Worm (Caenorhabditis elegans) whole organism, young adult: ENCODE measurements around the gene sre-7.

Experiments
- F49E8.2 ChIP-seq: sonication (generic microtip); optimal IDR thresholded peaks from 3 replicates; lab custom pipeline; 2017; ENCODE audit warnings: missing genetic modification characterization, mild to moderate bottlenecking, missing compliant biosample characterization, antibody characterized with exemption, moderate library complexity; ENCODE audit not compliant: insufficient read depth
- F52B5.7 ChIP-seq: sonication (generic microtip); optimal IDR thresholded peaks from 2 replicates; lab custom pipeline; 2016; ENCODE audit warnings: mild to moderate bottlenecking, missing genetic modification characterization, missing compliant biosample characterization
- F57A8.1 ChIP-seq: fragments of 200-800 bp; sonication (Bioruptor generic); optimal IDR thresholded peaks from 2 replicates; lab custom pipeline; 2018; ENCODE audit warnings: mild to moderate bottlenecking, missing genetic modification characterization, moderate library complexity, missing compliant biosample characterization
- F57C9.4 ChIP-seq: sonication (generic microtip); optimal IDR thresholded peaks from 2 replicates; lab custom pipeline; 2017; ENCODE audit warnings: mild to moderate bottlenecking, missing genetic modification characterization, missing compliant biosample characterization
- Y79H2A.3 ChIP-seq: fragments of 200-800 bp; sonication (Bioruptor generic); conservative IDR thresholded peaks from 2 replicates; pipeline ENCODE4 v1.3.6; 2022; ENCODE audit warnings: missing genetic modification reagents, missing genetic modification characterization, missing compliant biosample characterization
- ceh-100 ChIP-seq: fragments of 200-800 bp; sonication (Bioruptor generic); IDR thresholded peaks from 2 replicates; pipeline ENCODE4 v1.3.6; 2022; ENCODE audit warnings: missing genetic modification reagents, missing genetic modification characterization, missing compliant biosample characterization
- ceh-40 ChIP-seq: fragments of 200-800 bp; sonication (Bioruptor generic); IDR thresholded peaks from 2 replicates; pipeline ENCODE4 v1.3.6; 2022; ENCODE audit warnings: missing genetic modification characterization, missing compliant biosample characterization
- dpl-1 ChIP-seq: fragments of 150-350 bp; optimal IDR thresholded peaks from 2 replicates; lab custom pipeline; 2014; ENCODE audit warnings: missing biosample characterization, missing genetic modification reagents, missing genetic modification characterization
- lin-54 ChIP-seq: fragments of 200-800 bp; sonication (Bioruptor generic); optimal IDR thresholded peaks from 2 replicates; lab custom pipeline; 2018; ENCODE audit warnings: mild to moderate bottlenecking, missing genetic modification characterization, missing compliant biosample characterization
- nfya-1 ChIP-seq: sonication (generic microtip); optimal IDR thresholded peaks from 2 replicates; lab custom pipeline; 2017; ENCODE audit warnings: antibody characterized with exemption, missing compliant biosample characterization, missing genetic modification characterization, borderline replicate concordance; ENCODE audit not compliant: insufficient read depth
- repo-1 ChIP-seq: sonication (generic microtip); optimal IDR thresholded peaks from 2 replicates; lab custom pipeline; 2017; ENCODE audit warnings: mild to moderate bottlenecking, missing genetic modification characterization, missing compliant biosample characterization

- no peak for TF ChIP-seq F52B5.7 (tag; lab: Kevin White, UChicago)
- no peak for TF ChIP-seq F49E8.2 (tag; lab: Kevin White, UChicago)
- no peak for TF ChIP-seq dpl-1 (GFP tag; lab: Kevin White, UChicago)
- TF ChIP-seq F57A8.1: no peak
- no peak for TF ChIP-seq repo-1
- TF ChIP-seq Y79H2A.3 (GFP tag; lab: Robert Waterston, UW): no peak
- no peak for TF ChIP-seq F57C9.4 (tag; lab: Kevin White, UChicago)
- TF ChIP-seq ceh-40 (GFP tag; lab: Robert Waterston, UW): no peak
- TF ChIP-seq nfya-1 (tag; lab: Kevin White, UChicago): no peak
- no peak for TF ChIP-seq lin-54 (GFP tag; lab: Kevin White, UChicago)
- TF ChIP-seq ceh-100 (GFP tag; lab: Robert Waterston, UW): no peak
Measured at ce11 chrV:14215106-14215505, 28.9 kb upstream of the sre-7 start, which contains the start of gene T16A9.5.
